Worm (Caenorhabditis elegans): ENCODE measurements around the gene C06H5.11.
"Not testable (repeated sequence)": the region's sequence is repeated elsewhere in the genome, so short reads cannot be mapped to it uniquely, and the experiment has no call there.

C06H5.11 gene

ce11 chrV:17903829-17904228 is 10.0 kb upstream of the C06H5.11 start, which contains the start of gene C06H5.14:
TSS of gene C06H5.14 (plus strand) at chrV:17904129.
- not testable (repeated sequence) for TF ChIP-seq ref-1 (GFP tag; conservative IDR thresholded peaks at IDR 0.05); ztf-29 (GFP tag; IDR thresholded peaks at IDR 0.05); flt-1 (GFP tag; IDR thresholded peaks at IDR 0.05)

- no peak for TF ChIP-seq klf-2 (GFP tag; conservative IDR thresholded peaks at IDR 0.05)
- no peak for TF ChIP-seq med-1 (GFP tag; optimal IDR thresholded peaks at IDR 0.05; ENCODE audit: insufficient read depth)
- no peak for TF ChIP-seq cog-1 (tag; optimal IDR thresholded peaks at IDR 0.05)
- TF ChIP-seq ztf-23 (GFP tag; IDR thresholded peaks at IDR 0.05): no peak
- no peak for TF ChIP-seq ref-1 (GFP tag; conservative IDR thresholded peaks at IDR 0.05)
Observed at ce11 chrV:17899503-17899902, 5.6 kb upstream of the C06H5.11 start, which contains the start of gene fbxa-157. TSS of gene fbxa-157 (plus strand) at chrV:17899803.

ce11 chrV:17897646-17898045 is 3.8 kb upstream of the C06H5.11 start, which contains the start of gene C06H5.13:
TSS of gene C06H5.13 (minus strand) at chrV:17897746.
- not testable (repeated sequence) for TF ChIP-seq flt-1 (GFP tag; IDR thresholded peaks at IDR 0.05); ztf-23 (GFP tag; IDR thresholded peaks at IDR 0.05); cog-1 (tag; optimal IDR thresholded peaks at IDR 0.05)

- no peak for TF ChIP-seq ztf-29 (GFP tag; IDR thresholded peaks at IDR 0.05)
- TF ChIP-seq cog-1 (tag; optimal IDR thresholded peaks at IDR 0.05): no peak
- no peak for TF ChIP-seq klf-2 (GFP tag; conservative IDR thresholded peaks at IDR 0.05)
- TF ChIP-seq flt-1 (GFP tag; IDR thresholded peaks at IDR 0.05): no peak
- no peak for TF ChIP-seq ref-1 (GFP tag; conservative IDR thresholded peaks at IDR 0.05)
- no peak for TF ChIP-seq T22C8.4 (GFP tag; IDR thresholded peaks at IDR 0.05)
- no peak for TF ChIP-seq ztf-23 (GFP tag; IDR thresholded peaks at IDR 0.05)
- no peak for TF ChIP-seq tab-1 (GFP tag; IDR thresholded peaks at IDR 0.05)
- TF ChIP-seq med-1 (GFP tag; optimal IDR thresholded peaks at IDR 0.05; ENCODE audit: insufficient read depth): no peak
Observed at ce11 chrV:17896736-17897353, 3.0 kb upstream of the C06H5.11 start, which contains the start of gene fbxa-156. TSS of gene fbxa-156 (minus strand) at chrV:17896786.

- not testable (repeated sequence) for TF ChIP-seq cog-1 (tag; optimal IDR thresholded peaks at IDR 0.05); ref-1 (GFP tag; conservative IDR thresholded peaks at IDR 0.05); flt-1 (GFP tag; IDR thresholded peaks at IDR 0.05)
Observed at ce11 chrV:17894485-17894884, 626 bp upstream of the C06H5.11 start, which contains the start of gene C06H5.12. TSS of gene C06H5.12 (plus strand) at chrV:17894785.

- no peak for TF ChIP-seq ref-1 (GFP tag; conservative IDR thresholded peaks at IDR 0.05)
Observed at ce11 chrV:17891317-17891716, 2.5 kb downstream of the C06H5.11 start.

- TF ChIP-seq cog-1 (tag; optimal IDR thresholded peaks at IDR 0.05) (no peak), klf-2 (GFP tag; conservative IDR thresholded peaks at IDR 0.05) (no peak), tab-1 (GFP tag; IDR thresholded peaks at IDR 0.05) (no peak)
Observed at ce11 chrV:17888939-17889338, 4.9 kb downstream of the C06H5.11 start, which contains the start of gene C06H5.6. TSS of gene C06H5.6 (minus strand) at chrV:17888984.

ce11 chrV:17871049-17871448 is 22.8 kb downstream of the C06H5.11 start, which contains the start of gene phf-14:
TSS of gene phf-14 (plus strand) at chrV:17871393.
- TF ChIP-seq ztf-23 (GFP tag; IDR thresholded peaks at IDR 0.05) (no peak), flt-1 (GFP tag; IDR thresholded peaks at IDR 0.05) (no peak), T22C8.4 (GFP tag; IDR thresholded peaks at IDR 0.05) (no peak), tab-1 (GFP tag; IDR thresholded peaks at IDR 0.05) (no peak), ref-1 (GFP tag; conservative IDR thresholded peaks at IDR 0.05) (no peak), cog-1 (tag; optimal IDR thresholded peaks at IDR 0.05) (no peak), klf-2 (GFP tag; conservative IDR thresholded peaks at IDR 0.05) (no peak), ztf-29 (GFP tag; IDR thresholded peaks at IDR 0.05) (no peak), med-1 (GFP tag; optimal IDR thresholded peaks at IDR 0.05; ENCODE audit: insufficient read depth) (no peak)

- TF ChIP-seq ztf-29 (GFP tag; IDR thresholded peaks at IDR 0.05) (no peak), flt-1 (GFP tag; IDR thresholded peaks at IDR 0.05) (no peak), T22C8.4 (GFP tag; IDR thresholded peaks at IDR 0.05) (no peak), ref-1 (GFP tag; conservative IDR thresholded peaks at IDR 0.05) (no peak), klf-2 (GFP tag; conservative IDR thresholded peaks at IDR 0.05) (no peak), med-1 (GFP tag; optimal IDR thresholded peaks at IDR 0.05; ENCODE audit: insufficient read depth) (no peak), cog-1 (tag; optimal IDR thresholded peaks at IDR 0.05) (no peak), ztf-23 (GFP tag; IDR thresholded peaks at IDR 0.05) (no peak), tab-1 (GFP tag; IDR thresholded peaks at IDR 0.05) (no peak)
Observed at ce11 chrV:17870569-17870968, 23.3 kb downstream of the C06H5.11 start, which contains the start of gene csn-1. TSS of gene csn-1 (minus strand) at chrV:17870651.

- not testable (repeated sequence) for TF ChIP-seq cog-1 (tag; optimal IDR thresholded peaks at IDR 0.05); tab-1 (GFP tag; IDR thresholded peaks at IDR 0.05); med-1 (GFP tag; optimal IDR thresholded peaks at IDR 0.05; ENCODE audit: insufficient read depth)
Observed at ce11 chrV:17865309-17865708, 28.6 kb downstream of the C06H5.11 start, which contains the start of gene Y59A8A.8. TSS of gene Y59A8A.8 (plus strand) at chrV:17865609.

- no peak for TF ChIP-seq ztf-29 (GFP tag; IDR thresholded peaks at IDR 0.05)
- TF ChIP-seq T22C8.4 (GFP tag; IDR thresholded peaks at IDR 0.05): no peak
- no peak for TF ChIP-seq med-1 (GFP tag; optimal IDR thresholded peaks at IDR 0.05; ENCODE audit: insufficient read depth)
- TF ChIP-seq klf-2 (GFP tag; conservative IDR thresholded peaks at IDR 0.05): no peak
Observed at ce11 chrV:17859519-17859918, 34.3 kb downstream of the C06H5.11 start.

Data from whole organism, midembryonic.